Fruit fly (Drosophila melanogaster) whole organism, adult: Measurements from ENCODE around the gene Actbeta.

Source experiments
- CG11617 ChIP-seq: fragments of 200-800 bp; sonication (Bioruptor generic); optimal IDR thresholded peaks from 2 replicates; lab custom pipeline; 2017; ENCODE audit warnings: mild to moderate bottlenecking, missing biosample characterization, missing genetic modification reagents, missing genetic modification characterization
- CG12768 ChIP-seq: fragments of 200-800 bp; sonication (Bioruptor generic); optimal IDR thresholded peaks from 2 replicates; lab custom pipeline; 2017; ENCODE audit warnings: missing biosample characterization, missing genetic modification characterization, mild to moderate bottlenecking, moderate library complexity, missing genetic modification reagents
- CG14711 ChIP-seq: fragments of 200-800 bp; sonication (Bioruptor generic); optimal IDR thresholded peaks from 2 replicates; lab custom pipeline; 2018; ENCODE audit warnings: missing biosample characterization, mild to moderate bottlenecking, missing genetic modification characterization, moderate library complexity
- CG1620 ChIP-seq: fragments of 200-800 bp; sonication (Bioruptor generic); optimal IDR thresholded peaks from 2 replicates; lab custom pipeline; 2016; ENCODE audit warnings: missing biosample characterization, missing genetic modification characterization
- CG5204 ChIP-seq: fragments of 200-800 bp; sonication (Bioruptor generic); optimal IDR thresholded peaks from 2 replicates; lab custom pipeline; 2016; ENCODE audit warnings: missing biosample characterization, missing genetic modification characterization
- CG7101 ChIP-seq: fragments of 200-800 bp; sonication (Bioruptor generic); optimal IDR thresholded peaks from 2 replicates; lab custom pipeline; 2018; ENCODE audit warnings: missing biosample characterization, mild to moderate bottlenecking, missing genetic modification characterization, moderate library complexity
- Crg-1 ChIP-seq: fragments of 200-800 bp; sonication (Bioruptor generic); optimal IDR thresholded peaks from 2 replicates; lab custom pipeline; 2016; ENCODE audit warnings: missing biosample characterization, missing genetic modification characterization
- Hr96 ChIP-seq: fragments of 200-800 bp; sonication (Bioruptor generic); optimal IDR thresholded peaks from 2 replicates; lab custom pipeline; 2016; ENCODE audit warnings: missing biosample characterization, missing genetic modification characterization
- Mnt ChIP-seq: fragments of 200-800 bp; sonication (Bioruptor generic); optimal IDR thresholded peaks from 2 replicates; lab custom pipeline; 2016; ENCODE audit warnings: missing biosample characterization, mild to moderate bottlenecking, missing genetic modification characterization
- bab1 ChIP-seq: fragments of 200-800 bp; sonication (Bioruptor generic); optimal IDR thresholded peaks from 3 replicates; lab custom pipeline; 2019; ENCODE audit warnings: missing biosample characterization, mild to moderate bottlenecking, missing genetic modification characterization, moderate library complexity
- cic ChIP-seq: fragments of 200-800 bp; sonication (Bioruptor generic); optimal IDR thresholded peaks from 2 replicates; lab custom pipeline; 2017; ENCODE audit warnings: missing biosample characterization, mild to moderate bottlenecking, missing genetic modification characterization, moderate library complexity
- cnc ChIP-seq, 2 experiments: fragments of >200 bp; optimal IDR thresholded peaks; 2 replicates each; lab custom pipeline; 2017
- kay ChIP-seq: fragments of 200-800 bp; sonication (Bioruptor generic); peaks from one replicate; lab custom pipeline; 2016; ENCODE audit warnings: missing biosample characterization, missing genetic modification characterization, borderline replicate concordance
- pad ChIP-seq: fragments of 200-800 bp; sonication (Bioruptor generic); optimal IDR thresholded peaks from 3 replicates; lab custom pipeline; 2017; ENCODE audit warnings: missing biosample characterization, missing genetic modification characterization, mild to moderate bottlenecking, moderate library complexity, missing genetic modification reagents
- tj ChIP-seq: fragments of 200-800 bp; sonication (Bioruptor generic); optimal IDR thresholded peaks from 3 replicates; lab custom pipeline; 2017; ENCODE audit warnings: missing biosample characterization, mild to moderate bottlenecking, missing genetic modification characterization, moderate library complexity
- toe ChIP-seq: fragments of 200-800 bp; sonication (Bioruptor generic); optimal IDR thresholded peaks from 2 replicates; lab custom pipeline; 2016; ENCODE audit warnings: missing biosample characterization, missing genetic modification characterization

Actbeta gene

dm6 chr4:1029198-1029795, 55.3 kb downstream of the Actbeta start, which contains the start of gene Mpv17:
Mpv17 (minus strand) TSS chr4:1029361.
- peak; percentile 5 for TF ChIP-seq pad
- TF ChIP-seq CG12768 = no peak
- no peak for TF ChIP-seq cnc (optimal IDR thresholded peaks at IDR 0.05; lab: Kevin White, UChicago)
- peak; percentile 93 for TF ChIP-seq CG14711 (tag; lab: Kevin White, UChicago)
- peak; percentile 20 for TF ChIP-seq Mnt (GFP tag; lab: Kevin White, UChicago)
- peak; percentile 51 for TF ChIP-seq Hr96 (GFP tag; lab: Kevin White, UChicago)
- no peak for TF ChIP-seq Crg-1 (GFP tag; lab: Kevin White, UChicago)
- peak; percentile 24 for TF ChIP-seq CG5204 (GFP tag; lab: Kevin White, UChicago)
- peak; percentile 28 for TF ChIP-seq bab1 (GFP tag; lab: Kevin White, UChicago)
- peak; percentile 16 for TF ChIP-seq CG7101 (tag; lab: Kevin White, UChicago)
- peak; percentile 57 for TF ChIP-seq kay (GFP tag; lab: Kevin White, UChicago)
- peak; percentile 42 for TF ChIP-seq CG1620 (GFP tag; lab: Kevin White, UChicago)
- peak; percentile 7 for TF ChIP-seq CG11617 (GFP tag; lab: Kevin White, UChicago)
- TF ChIP-seq toe (GFP tag; lab: Kevin White, UChicago) = peak; percentile 65
- TF ChIP-seq tj = peak; percentile 85
- TF ChIP-seq cic (GFP tag; lab: Kevin White, UChicago) = no peak
